Worm (Caenorhabditis elegans): Measurements from ENCODE around the gene E02A10.4.

Gene E02A10.4

DNA sequence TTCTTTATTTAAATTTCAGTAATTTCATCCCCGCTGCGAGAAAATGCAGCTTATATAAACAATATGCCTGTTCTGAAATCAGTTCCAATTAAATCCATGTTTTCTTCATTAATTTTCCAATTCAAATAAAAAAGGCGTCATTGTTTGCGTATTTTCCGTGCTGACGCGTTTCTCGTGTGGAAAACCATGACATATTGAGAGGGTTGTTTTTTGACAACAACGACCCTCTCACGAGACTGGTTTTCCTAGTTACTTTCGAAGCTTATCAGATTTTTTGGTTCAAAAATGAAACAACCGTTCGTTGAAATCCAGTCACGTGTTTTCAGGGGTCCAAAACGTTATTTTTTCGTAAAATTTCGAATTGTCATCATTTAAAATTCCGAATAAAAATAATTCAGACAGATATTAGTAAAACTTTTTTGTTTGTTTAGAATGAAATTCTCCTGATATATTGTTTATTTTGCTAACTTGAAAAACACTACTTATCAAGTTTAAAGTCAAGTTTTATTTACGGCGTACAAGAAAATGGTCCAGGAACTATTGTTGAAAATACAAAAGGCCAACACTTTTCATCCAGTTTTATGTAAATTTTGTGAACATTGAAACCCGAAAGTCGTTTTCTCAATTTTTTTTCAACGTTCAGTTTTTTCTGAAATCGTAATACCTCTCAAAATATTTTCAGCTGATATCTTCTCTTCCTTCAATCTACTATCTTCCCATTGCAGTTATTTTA lies 31.9 kb upstream of the E02A10.4 start, which contains the start of gene C14C10.5:
C14C10.5 (plus strand) TSS at position 683 of the 733 bp plus-strand sequence.
- no peak for TF ChIP-seq ceh-27 (GFP tag; optimal IDR thresholded peaks at IDR 0.05)
- TF ChIP-seq bed-2 (GFP tag; IDR thresholded peaks at IDR 0.05): no peak
- TF ChIP-seq F10E7.11 (tag; optimal IDR thresholded peaks at IDR 0.05): no peak
- TF ChIP-seq lir-1 (GFP tag; conservative IDR thresholded peaks at IDR 0.05): no peak
- peak; percentile 26 for TF ChIP-seq lin-40 (tag; optimal IDR thresholded peaks at IDR 0.05)
- TF ChIP-seq nhr-80 (tag; optimal IDR thresholded peaks at IDR 0.05): peak; percentile 63
- no peak for TF ChIP-seq K11D2.4 (GFP tag; IDR thresholded peaks at IDR 0.05)
- no peak for TF ChIP-seq somi-1 (GFP tag; optimal IDR thresholded peaks at IDR 0.05)
- TF ChIP-seq aptf-3 (GFP tag; IDR thresholded peaks at IDR 0.05): no peak
- TF ChIP-seq F39B2.1 (GFP tag; IDR thresholded peaks at IDR 0.05): no peak
- TF ChIP-seq dpff-1 (tag; optimal IDR thresholded peaks at IDR 0.05): no peak
- TF ChIP-seq T26A5.8 (tag; optimal IDR thresholded peaks at IDR 0.05): no peak
- TF ChIP-seq ztf-18 (tag; optimal IDR thresholded peaks at IDR 0.05): peak; percentile 88
- no peak for TF ChIP-seq cebp-1 (GFP tag; IDR thresholded peaks at IDR 0.05)
- TF ChIP-seq cebp-1 (tag; optimal IDR thresholded peaks at IDR 0.05): peak; percentile 42
- peak; percentile 73 for TF ChIP-seq attf-5 (GFP tag; optimal IDR thresholded peaks at IDR 0.05)
- no peak for TF ChIP-seq lsy-27 (tag; optimal IDR thresholded peaks at IDR 0.05; ENCODE audit: borderline replicate concordance, insufficient read depth)
- no peak for TF ChIP-seq attf-3 (GFP tag; conservative IDR thresholded peaks at IDR 0.05)
- no peak for TF ChIP-seq atf-7 (tag; optimal IDR thresholded peaks at IDR 0.05)
- no peak for TF ChIP-seq nfya-1 (tag; optimal IDR thresholded peaks at IDR 0.05; ENCODE audit: borderline replicate concordance, insufficient read depth)

DNA sequence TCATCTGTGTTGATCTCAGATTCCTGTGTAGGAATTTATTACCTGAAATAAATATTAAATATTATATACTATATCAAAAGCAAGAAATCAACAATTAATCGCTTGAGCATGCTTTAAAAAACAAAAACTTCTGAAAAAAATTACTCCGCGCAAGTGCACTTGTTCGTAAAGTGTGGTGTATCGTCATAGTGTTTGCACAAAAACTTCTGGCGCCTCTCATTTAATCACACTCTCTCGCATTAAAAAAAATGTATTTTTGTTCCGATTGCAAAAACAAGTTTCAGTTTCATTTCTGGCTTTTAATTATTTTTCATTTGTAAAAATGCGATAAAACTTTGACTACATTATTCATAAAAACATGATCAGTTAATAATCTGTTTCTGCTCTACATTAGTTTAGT lies 31.4 kb upstream of the E02A10.4 start, which contains the start of the genes C14C10.10 and ril-2:
C14C10.10 (minus strand) TSS at position 19 of the 400 bp plus-strand sequence.
ril-2 (minus strand) TSS at position 48 of the 400 bp plus-strand sequence.
- TF ChIP-seq snpc-3.4 (tag; optimal IDR thresholded peaks at IDR 0.05) (no peak), hmg-1.2 (GFP tag; IDR thresholded peaks at IDR 0.05) (peak; percentile 94), C06A6.2 (GFP tag; conservative IDR thresholded peaks at IDR 0.05) (no peak), nfya-2 (GFP tag; IDR thresholded peaks at IDR 0.05) (no peak)

DNA sequence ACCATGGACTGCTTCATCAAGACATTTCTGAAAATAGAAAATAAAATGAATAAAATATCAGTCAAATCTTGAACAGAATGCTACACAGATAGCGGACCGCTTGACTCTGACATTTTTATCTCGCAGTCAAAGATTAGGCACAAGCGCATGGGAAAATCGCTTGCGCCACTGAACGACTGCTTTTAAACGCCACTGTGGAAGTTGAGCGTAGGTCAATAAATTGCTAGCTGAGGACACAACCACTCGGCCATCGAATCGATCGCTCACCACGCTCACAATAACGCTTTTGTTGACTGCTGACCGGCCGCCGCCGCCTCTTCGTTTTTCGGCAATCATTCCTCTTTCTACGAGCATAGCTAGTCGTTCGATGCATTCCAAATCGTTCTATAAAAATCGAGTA lies 29.0 kb upstream of the E02A10.4 start:
- TF ChIP-seq nhr-120 (GFP tag; IDR thresholded peaks at IDR 0.05): no peak
- peak; percentile 64 for TF ChIP-seq rpc-1 (optimal IDR thresholded peaks at IDR 0.05)
- peak; percentile 78 for TF ChIP-seq rpc-1 (tag; optimal IDR thresholded peaks at IDR 0.05)
- TF ChIP-seq attf-5 (GFP tag; optimal IDR thresholded peaks at IDR 0.05): peak; percentile 25
- TF ChIP-seq rcor-1 (GFP tag; IDR thresholded peaks at IDR 0.05): no peak
- no peak for TF ChIP-seq ama-1 (optimal IDR thresholded peaks at IDR 0.05)
- peak; percentile 53 to 59 for TF ChIP-seq ama-1 (GFP tag; optimal IDR thresholded peaks at IDR 0.05)
- no peak for TF ChIP-seq cebp-1 (GFP tag; IDR thresholded peaks at IDR 0.05)
- TF ChIP-seq cebp-1 (tag; optimal IDR thresholded peaks at IDR 0.05): peak; percentile 58
- TF ChIP-seq madf-8 (GFP tag; conservative IDR thresholded peaks at IDR 0.05): no peak
- TF ChIP-seq F55B11.4 (tag; optimal IDR thresholded peaks at IDR 0.05; ENCODE audit: borderline replicate concordance, insufficient read depth): no peak
- TF ChIP-seq attf-6 (GFP tag; IDR thresholded peaks at IDR 0.05): no peak
- TF ChIP-seq F22D6.2 (tag; optimal IDR thresholded peaks at IDR 0.05): no peak
- TF ChIP-seq pha-4 (tag; optimal IDR thresholded peaks at IDR 0.05): no peak
- no peak for TF ChIP-seq mel-28 (tag; optimal IDR thresholded peaks at IDR 0.05; ENCODE audit: borderline replicate concordance)
- TF ChIP-seq unc-130 (GFP tag; optimal IDR thresholded peaks at IDR 0.05): peak; percentile 2
- TF ChIP-seq F49E8.2 (tag; optimal IDR thresholded peaks at IDR 0.05; ENCODE audit: insufficient read depth): peak; percentile 45
- TF ChIP-seq hlh-26 (GFP tag; conservative IDR thresholded peaks at IDR 0.05): no peak
- TF ChIP-seq nhr-90 (tag; optimal IDR thresholded peaks at IDR 0.05): peak; percentile 90
- no peak for TF ChIP-seq lir-1 (GFP tag; conservative IDR thresholded peaks at IDR 0.05)
- peak; percentile 70 for TF ChIP-seq athp-1 (tag; optimal IDR thresholded peaks at IDR 0.05)
- TF ChIP-seq B0035.1 (tag; optimal IDR thresholded peaks at IDR 0.05): peak; percentile 68
- TF ChIP-seq sptf-2 (GFP tag; optimal IDR thresholded peaks at IDR 0.05): no peak
- TF ChIP-seq Y67H2A.10 (GFP tag; conservative IDR thresholded peaks at IDR 0.05): no peak
- TF ChIP-seq ztf-25 (GFP tag; IDR thresholded peaks at IDR 0.05): 0 out of 2 replicates have a peak, but pooled peaks have one; percentile 15
- no peak for TF ChIP-seq ets-4 (GFP tag; optimal IDR thresholded peaks at IDR 0.05)
